Worm (Caenorhabditis elegans): Measurements from ENCODE around the gene srsx-35.

ce11 chrV:20685383-20685782, 4.2 kb downstream of the srsx-35 start, which contains the start of gene klf-2:
- no peak for TF ChIP-seq K12H6.12 (tag; optimal IDR thresholded peaks at IDR 0.05)
- TF ChIP-seq K11D2.4 (GFP tag; IDR thresholded peaks at IDR 0.05): no peak
- TF ChIP-seq somi-1 (GFP tag; optimal IDR thresholded peaks at IDR 0.05): no peak
- no peak for TF ChIP-seq ekl-4 (GFP tag; IDR thresholded peaks at IDR 0.05)
- TF ChIP-seq F57A8.1 (GFP tag; optimal IDR thresholded peaks at IDR 0.05): no peak
- no peak for TF ChIP-seq bed-2 (GFP tag; IDR thresholded peaks at IDR 0.05)
- no peak for TF ChIP-seq efl-1 (GFP tag; optimal IDR thresholded peaks at IDR 0.05)
- no peak for TF ChIP-seq repo-1 (tag; optimal IDR thresholded peaks at IDR 0.05)
- TF ChIP-seq snpc-1.1 (tag; optimal IDR thresholded peaks at IDR 0.05; ENCODE audit: insufficient read depth): no peak
- no peak for TF ChIP-seq F57C9.4 (tag; optimal IDR thresholded peaks at IDR 0.05)
